Worm (Caenorhabditis elegans) whole organism, L2 larva: ENCODE results near the gene sdz-5.

Experiments
- elt-1 ChIP-seq: fragments of 150-350 bp; optimal IDR thresholded peaks from 2 replicates; lab custom pipeline; 2014; ENCODE audit warnings: missing biosample characterization, missing genetic modification characterization
- lin-13 ChIP-seq: fragments of 150-350 bp; optimal IDR thresholded peaks from 2 replicates; lab custom pipeline; 2014; ENCODE audit warnings: missing biosample characterization, missing genetic modification reagents, missing genetic modification characterization
- unc-39 ChIP-seq: fragments of 150-350 bp; optimal IDR thresholded peaks from 2 replicates; lab custom pipeline; 2014; ENCODE audit warnings: missing biosample characterization, missing genetic modification characterization
- unc-55 ChIP-seq: fragments of 150-350 bp; sonication (generic microtip); optimal IDR thresholded peaks from 3 replicates; lab custom pipeline; 2014; ENCODE audit warnings: missing biosample characterization, missing genetic modification reagents, missing genetic modification characterization

ce11 chrII:2965215-2965998 is 43.1 kb upstream of the sdz-5 start:
- TF ChIP-seq lin-13 (GFP tag; lab: Kevin White, UChicago) (no peak), unc-55 (GFP tag; lab: Kevin White, UChicago) (no peak), elt-1 (no peak), unc-39 (no peak)
